Fruit fly (Drosophila melanogaster) whole organism, prepupa: ENCODE data around the gene CG32425.

Source experiments
- CG10631 ChIP-seq: fragments of 200-800 bp; sonication (Bioruptor generic); optimal IDR thresholded peaks from 2 replicates; lab custom pipeline; 2016; ENCODE audit warnings: missing biosample characterization, missing genetic modification characterization
- CG10669 ChIP-seq: fragments of 200-800 bp; sonication (Bioruptor generic); optimal IDR thresholded peaks from 3 replicates; lab custom pipeline; 2018; ENCODE audit warnings: missing biosample characterization, mild to moderate bottlenecking, missing genetic modification characterization, moderate library complexity
- CG11294 ChIP-seq: fragments of 200-800 bp; sonication (Bioruptor generic); IDR thresholded peaks from 2 replicates; pipeline ENCODE4 v1.3.6; 2022; ENCODE audit warnings: missing biosample characterization, missing genetic modification characterization
- CG11762 ChIP-seq: fragments of 200-800 bp; sonication (Bioruptor generic); optimal IDR thresholded peaks from 3 replicates; lab custom pipeline; 2016; ENCODE audit warnings: missing biosample characterization, missing genetic modification characterization; ENCODE audit not compliant: insufficient read depth
- CG15336 ChIP-seq: fragments of 200-800 bp; sonication (Bioruptor generic); IDR thresholded peaks from 2 replicates; pipeline ENCODE4 v1.3.6; 2022; ENCODE audit warnings: missing biosample characterization, missing genetic modification characterization
- CG1621 ChIP-seq: fragments of 200-800 bp; sonication (Bioruptor generic); optimal IDR thresholded peaks from 3 replicates; lab custom pipeline; 2018; ENCODE audit warnings: missing biosample characterization, mild to moderate bottlenecking, missing genetic modification characterization
- CG16779 ChIP-seq: fragments of 200-800 bp; sonication (Bioruptor generic); optimal IDR thresholded peaks from 3 replicates; lab custom pipeline; 2017; ENCODE audit warnings: missing biosample characterization, mild to moderate bottlenecking, missing genetic modification characterization
- CG31627 ChIP-seq: fragments of 200-800 bp; sonication (Bioruptor generic); optimal IDR thresholded peaks from 3 replicates; lab custom pipeline; 2016; ENCODE audit warnings: missing biosample characterization, missing genetic modification characterization
- CG32006 ChIP-seq: fragments of 200-800 bp; sonication (Bioruptor generic); optimal IDR thresholded peaks from 3 replicates; lab custom pipeline; 2017; ENCODE audit warnings: missing biosample characterization, mild to moderate bottlenecking, missing genetic modification characterization
- CG34406 ChIP-seq: fragments of 200-800 bp; sonication (Bioruptor generic); optimal IDR thresholded peaks from 3 replicates; lab custom pipeline; 2016; ENCODE audit warnings: missing biosample characterization, missing genetic modification characterization
- CG4318 ChIP-seq: fragments of 200-800 bp; sonication (Bioruptor generic); optimal IDR thresholded peaks from 3 replicates; lab custom pipeline; 2017; ENCODE audit warnings: missing biosample characterization, mild to moderate bottlenecking, missing genetic modification characterization
- CG6163 ChIP-seq: fragments of 200-800 bp; sonication (Bioruptor generic); IDR thresholded peaks from 3 replicates; pipeline ENCODE4 v1.3.6; 2022; ENCODE audit warnings: missing biosample characterization, missing genetic modification characterization
- CG6276 ChIP-seq: fragments of 200-800 bp; sonication (Bioruptor generic); optimal IDR thresholded peaks from 2 replicates; lab custom pipeline; 2017; ENCODE audit warnings: missing biosample characterization, mild to moderate bottlenecking, missing genetic modification characterization
- CG6792 ChIP-seq: fragments of 200-800 bp; sonication (Bioruptor generic); optimal IDR thresholded peaks from 3 replicates; lab custom pipeline; 2016; ENCODE audit warnings: missing biosample characterization, missing genetic modification characterization
- CG6808 ChIP-seq: fragments of 200-800 bp; sonication (Bioruptor generic); optimal IDR thresholded peaks from 3 replicates; lab custom pipeline; 2017; ENCODE audit warnings: missing biosample characterization, missing genetic modification characterization, mild to moderate bottlenecking, moderate library complexity, missing genetic modification reagents
- CG6854 ChIP-seq: fragments of 200-800 bp; sonication (Bioruptor generic); optimal IDR thresholded peaks from 2 replicates; lab custom pipeline; 2017; ENCODE audit warnings: missing biosample characterization, mild to moderate bottlenecking, missing genetic modification characterization
- CG7368 ChIP-seq: fragments of 200-800 bp; sonication (Bioruptor generic); optimal IDR thresholded peaks from 3 replicates; lab custom pipeline; 2016; ENCODE audit warnings: missing biosample characterization, missing genetic modification characterization
- CG8119 ChIP-seq: fragments of 200-800 bp; sonication (Bioruptor generic); IDR thresholded peaks from 3 replicates; pipeline ENCODE4 v1.3.6; 2022; ENCODE audit warnings: missing biosample characterization, missing genetic modification characterization
- CG8319 ChIP-seq: fragments of 200-800 bp; sonication (Bioruptor generic); optimal IDR thresholded peaks from 3 replicates; lab custom pipeline; 2016; ENCODE audit warnings: missing biosample characterization, missing genetic modification characterization
- CG8632 ChIP-seq: fragments of 200-800 bp; sonication (Bioruptor generic); optimal IDR thresholded peaks from 3 replicates; lab custom pipeline; 2016; ENCODE audit warnings: missing biosample characterization, missing genetic modification characterization
- CG9139 ChIP-seq: fragments of 200-800 bp; sonication (Bioruptor generic); optimal IDR thresholded peaks from 3 replicates; lab custom pipeline; 2017; ENCODE audit warnings: missing biosample characterization, mild to moderate bottlenecking, missing genetic modification characterization
- Eip75B ChIP-seq: fragments of 200-800 bp; sonication (Bioruptor generic); optimal IDR thresholded peaks from 3 replicates; lab custom pipeline; 2016; ENCODE audit warnings: missing biosample characterization, missing genetic modification characterization
- Eip78C ChIP-seq: fragments of 200-800 bp; sonication (Bioruptor generic); peaks from one replicate; lab custom pipeline; 2016; ENCODE audit warnings: missing biosample characterization, missing genetic modification characterization
- Ets21C ChIP-seq: fragments of 200-800 bp; sonication (Bioruptor generic); optimal IDR thresholded peaks from 3 replicates; lab custom pipeline; 2016; ENCODE audit warnings: missing biosample characterization, missing genetic modification characterization
- Ets96B ChIP-seq: fragments of 200-800 bp; optimal IDR thresholded peaks from 2 replicates; lab custom pipeline; 2019; ENCODE audit warnings: missing biosample characterization, mild to moderate bottlenecking, missing genetic modification characterization, moderate library complexity
- Gug ChIP-seq: fragments of 200-800 bp; sonication (Bioruptor generic); IDR thresholded peaks from 2 replicates; pipeline ENCODE4 v1.3.6; 2022; ENCODE audit warnings: missing biosample characterization, missing genetic modification characterization
- Hr38 ChIP-seq: sonication (Bioruptor generic); optimal IDR thresholded peaks from 2 replicates; lab custom pipeline; 2016; ENCODE audit warnings: missing biosample characterization, missing genetic modification characterization
- Hr4 ChIP-seq: fragments of 200-800 bp; sonication (Bioruptor generic); optimal IDR thresholded peaks from 3 replicates; lab custom pipeline; 2016; ENCODE audit warnings: missing biosample characterization, missing genetic modification characterization
- Met ChIP-seq: fragments of 200-800 bp; sonication (Bioruptor generic); optimal IDR thresholded peaks from 3 replicates; lab custom pipeline; 2016; ENCODE audit warnings: missing biosample characterization, missing genetic modification characterization
- OdsH ChIP-seq: fragments of 200-800 bp; sonication (Bioruptor generic); optimal IDR thresholded peaks from 3 replicates; lab custom pipeline; 2016; ENCODE audit warnings: missing biosample characterization, missing genetic modification characterization
- Smox ChIP-seq: fragments of 200-800 bp; sonication (Bioruptor generic); optimal IDR thresholded peaks from 3 replicates; lab custom pipeline; 2016; ENCODE audit warnings: missing biosample characterization, missing genetic modification characterization
- Sox102F ChIP-seq: fragments of 200-800 bp; sonication (Bioruptor generic); optimal IDR thresholded peaks from 2 replicates; lab custom pipeline; 2016; ENCODE audit warnings: missing biosample characterization, mild to moderate bottlenecking, missing genetic modification characterization
- Sox15 ChIP-seq: fragments of 200-800 bp; sonication (Bioruptor generic); optimal IDR thresholded peaks from 3 replicates; lab custom pipeline; 2016; ENCODE audit warnings: missing biosample characterization, missing genetic modification characterization
- achi ChIP-seq: fragments of 200-800 bp; sonication (Bioruptor generic); optimal IDR thresholded peaks from 3 replicates; lab custom pipeline; 2016; ENCODE audit warnings: missing biosample characterization, missing genetic modification characterization
- acj6 ChIP-seq: fragments of 200-800 bp; sonication (Bioruptor generic); optimal IDR thresholded peaks from 3 replicates; lab custom pipeline; 2016; ENCODE audit warnings: missing biosample characterization, missing genetic modification characterization
- dac ChIP-seq: fragments of 200-800 bp; sonication (Bioruptor generic); optimal IDR thresholded peaks from 2 replicates; lab custom pipeline; 2017; ENCODE audit warnings: missing biosample characterization, mild to moderate bottlenecking, missing genetic modification characterization
- dsx ChIP-seq: fragments of 200-800 bp; optimal IDR thresholded peaks from 3 replicates; lab custom pipeline; 2019; ENCODE audit warnings: missing biosample characterization, mild to moderate bottlenecking, missing genetic modification characterization, moderate library complexity; ENCODE audit not compliant: poor library complexity, severe bottlenecking
- eg ChIP-seq: fragments of 200-800 bp; sonication (Bioruptor generic); IDR thresholded peaks from 3 replicates; pipeline ENCODE4 v1.3.6; 2022; ENCODE audit warnings: missing biosample characterization, missing genetic modification characterization
- esn ChIP-seq: fragments of 200-800 bp; sonication (Bioruptor generic); optimal IDR thresholded peaks from 2 replicates; lab custom pipeline; 2016; ENCODE audit warnings: missing biosample characterization, mild to moderate bottlenecking, missing genetic modification characterization, moderate library complexity
- fd59A ChIP-seq: fragments of 200-800 bp; sonication (Bioruptor generic); optimal IDR thresholded peaks from 2 replicates; lab custom pipeline; 2017; ENCODE audit warnings: missing biosample characterization, mild to moderate bottlenecking, missing genetic modification characterization, missing genetic modification reagents
- fd85E ChIP-seq: fragments of 200-800 bp; sonication (Bioruptor generic); optimal IDR thresholded peaks from 3 replicates; lab custom pipeline; 2016; ENCODE audit warnings: missing biosample characterization, missing genetic modification characterization
- fkh ChIP-seq: fragments of 200-800 bp; sonication (Bioruptor generic); optimal IDR thresholded peaks from 3 replicates; lab custom pipeline; 2017; ENCODE audit warnings: missing biosample characterization, mild to moderate bottlenecking, missing genetic modification characterization, moderate library complexity
- lz ChIP-seq: fragments of 200-800 bp; sonication (Bioruptor generic); optimal IDR thresholded peaks from 3 replicates; lab custom pipeline; 2016; ENCODE audit warnings: missing biosample characterization, missing genetic modification characterization
- net ChIP-seq: fragments of 200-800 bp; sonication (Bioruptor generic); optimal IDR thresholded peaks from 3 replicates; lab custom pipeline; 2016; ENCODE audit warnings: missing biosample characterization, missing genetic modification characterization
- salr ChIP-seq, 2 experiments: fragments of 200-800 bp; sonication (Bioruptor generic); optimal IDR thresholded peaks; 3 replicates each; lab custom pipeline; 2016 to 2018; ENCODE audit warnings: missing biosample characterization in 2 of 2, missing genetic modification characterization in 2 of 2, mild to moderate bottlenecking in 1 of 2
- spab ChIP-seq: fragments of 200-800 bp; sonication (Bioruptor generic); optimal IDR thresholded peaks from 2 replicates; lab custom pipeline; 2017; ENCODE audit warnings: missing biosample characterization, mild to moderate bottlenecking, missing genetic modification characterization, missing genetic modification reagents
- ss ChIP-seq, 2 experiments: fragments of 200-800 bp; sonication (Bioruptor generic); optimal IDR thresholded peaks; 2 replicates in 1 of 2; 3 replicates in 1 of 2; lab custom pipeline; 2017 to 2018; ENCODE audit warnings: mild to moderate bottlenecking in 2 of 2, missing biosample characterization in 2 of 2, missing genetic modification characterization in 2 of 2, moderate library complexity in 1 of 2
- svp ChIP-seq: fragments of 200-800 bp; sonication (Bioruptor generic); peaks from one replicate; lab custom pipeline; 2016; ENCODE audit warnings: missing biosample characterization, missing genetic modification characterization

CG32425 gene

dm6 chr3L:20493417-20494261, 3.5 kb upstream of the CG32425 start (continued):
- TF ChIP-seq dsx (GFP tag; lab: Kevin White, UChicago) (peak; percentile 87), fkh (GFP tag; lab: Kevin White, UChicago) (peak; percentile 76), CG34406 (peak; percentile 95), eg (GFP tag; lab: Robert Waterston, UW) (peak; percentile 92), salr (GFP tag; optimal IDR thresholded peaks at IDR 0.05; lab: Kevin White, UChicago) (peak; percentile 23 to 88), net (peak; percentile 93), spab (GFP tag; lab: Kevin White, UChicago) (peak; percentile 78), CG6854 (peak; percentile 84), achi (GFP tag; lab: Kevin White, UChicago) (peak; percentile 88), CG8119 (GFP tag; lab: Robert Waterston, UW) (peak; percentile 95), lz (GFP tag; lab: Kevin White, UChicago) (peak; percentile 90), CG10669 (peak; percentile 83), CG11762 (GFP tag; lab: Kevin White, UChicago) (peak; percentile 79), CG9139 (peak; percentile 84), ss (GFP tag; optimal IDR thresholded peaks at IDR 0.05; lab: Kevin White, UChicago) (peak; percentile 75 to 88), Sox102F (GFP tag; lab: Kevin White, UChicago) (peak; percentile 92), Hr38 (GFP tag; lab: Kevin White, UChicago) (no peak), CG1621 (tag; lab: Kevin White, UChicago) (no peak), CG6792 (GFP tag; lab: Kevin White, UChicago) (peak; percentile 93), CG8319 (GFP tag; lab: Kevin White, UChicago) (peak; percentile 74), fd59A (GFP tag; lab: Kevin White, UChicago) (peak; percentile 66), CG6276 (peak; percentile 90), CG16779 (tag; lab: Kevin White, UChicago) (peak; percentile 83), Ets21C (peak; percentile 80), Gug (peak; percentile 74), CG10631 (GFP tag; lab: Kevin White, UChicago) (peak; percentile 82), CG11294 (peak; percentile 60), CG8632 (GFP tag; lab: Kevin White, UChicago) (peak; percentile 92), CG6163 (peak; percentile 90), acj6 (GFP tag; lab: Kevin White, UChicago) (peak; percentile 90), Sox15 (GFP tag; lab: Kevin White, UChicago) (peak; percentile 83), CG6808 (GFP tag; lab: Kevin White, UChicago) (peak; percentile 80), Smox (GFP tag; lab: Kevin White, UChicago) (peak; percentile 92), CG31627 (peak; percentile 85)

dm6 chr3L:20494262-20494601, 2.9 kb upstream of the CG32425 start:
- TF ChIP-seq acj6 (GFP tag; lab: Kevin White, UChicago) (no peak), CG34406 (no peak), CG6163 (no peak), CG32006 (GFP tag; lab: Kevin White, UChicago) (peak; percentile 50), achi (GFP tag; lab: Kevin White, UChicago) (peak; percentile 1), net (no peak), CG6854 (no peak), dac (GFP tag; lab: Kevin White, UChicago) (no peak), spab (GFP tag; lab: Kevin White, UChicago) (no peak), CG15336 (GFP tag; lab: Robert Waterston, UW) (peak; percentile 25; the same call in 1 of the 2 replicates), Ets21C (no peak), lz (GFP tag; lab: Kevin White, UChicago) (peak; percentile 13), Eip78C (GFP tag; lab: Kevin White, UChicago) (peak; percentile 52), OdsH (GFP tag; lab: Kevin White, UChicago) (peak; percentile 28), esn (GFP tag; lab: Kevin White, UChicago) (no peak), CG7368 (GFP tag; lab: Kevin White, UChicago) (no peak), Smox (GFP tag; lab: Kevin White, UChicago) (no peak), fd85E (GFP tag; lab: Kevin White, UChicago) (no peak), CG31627 (no peak), CG4318 (GFP tag; lab: Kevin White, UChicago) (no peak), eg (GFP tag; lab: Robert Waterston, UW) (no peak), fkh (GFP tag; lab: Kevin White, UChicago) (no peak), Met (GFP tag; lab: Kevin White, UChicago) (peak; percentile 8), Eip75B (GFP tag; lab: Kevin White, UChicago) (no peak), Hr4 (peak; percentile 55), svp (GFP tag; lab: Kevin White, UChicago) (peak; percentile 46), CG6808 (GFP tag; lab: Kevin White, UChicago) (no peak), Ets96B (tag; lab: Kevin White, UChicago) (peak; percentile 9)
- TF ChIP-seq, all 60 proteins: peak for 10
